Worm (Caenorhabditis elegans): Measurements from ENCODE around the gene F44B9.8.

Gene F44B9.8

DNA sequence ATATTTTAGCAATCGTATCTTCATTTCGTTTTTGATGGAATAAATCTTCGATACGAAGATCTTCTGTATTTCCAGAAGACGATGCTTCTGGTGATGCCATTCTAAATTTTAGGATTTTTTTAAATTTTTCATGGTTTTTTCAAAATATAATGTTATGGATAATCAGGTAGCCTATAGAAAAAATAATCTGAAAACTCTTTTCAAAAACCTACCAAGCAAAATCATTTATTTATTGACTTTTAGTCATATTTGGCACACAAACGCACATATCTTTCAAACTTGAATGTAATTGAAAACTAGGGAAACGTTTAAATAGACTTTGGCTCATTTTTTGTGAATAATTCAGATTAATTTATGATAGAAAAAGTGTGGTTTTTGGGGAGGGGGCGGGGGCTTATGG, 13.0 kb downstream of the F44B9.8 start, which contains the start of gene F44B9.5:
TSS of gene F44B9.5 (minus strand) at position 101 of the 400 bp plus-strand sequence.
- TF ChIP-seq tbx-2 (tag; optimal IDR thresholded peaks at IDR 0.05) (no peak), unc-86 (tag; optimal IDR thresholded peaks at IDR 0.05) (no peak), nhr-19 (GFP tag; conservative IDR thresholded peaks at IDR 0.05) (no peak), lin-15B (tag; optimal IDR thresholded peaks at IDR 0.05) (no peak), nhr-11 (tag; optimal IDR thresholded peaks at IDR 0.05) (no peak), mep-1 (tag; optimal IDR thresholded peaks at IDR 0.05) (no peak), lsy-2 (tag; optimal IDR thresholded peaks at IDR 0.05) (no peak), ama-1 (optimal IDR thresholded peaks at IDR 0.05) (no peak), dpl-1 (GFP tag; optimal IDR thresholded peaks at IDR 0.05) (no peak), nhr-237 (tag; optimal IDR thresholded peaks at IDR 0.05) (no peak), zip-4 (GFP tag; optimal IDR thresholded peaks at IDR 0.05) (no peak), irx-1 (tag; optimal IDR thresholded peaks at IDR 0.05) (no peak), fkh-4 (tag; optimal IDR thresholded peaks at IDR 0.05; ENCODE audit: borderline replicate concordance) (no peak), jun-1 (tag; optimal IDR thresholded peaks at IDR 0.05) (no peak), egl-13 (tag; optimal IDR thresholded peaks at IDR 0.05) (no peak)

ce11 chrIII:8013582-8013981, 15.9 kb downstream of the F44B9.8 start:
- no peak for TF ChIP-seq jun-1 (tag; optimal IDR thresholded peaks at IDR 0.05)
- no peak for TF ChIP-seq nhr-90 (tag; optimal IDR thresholded peaks at IDR 0.05; ENCODE audit: poor library complexity)
- no peak for TF ChIP-seq ceh-8 (GFP tag; optimal IDR thresholded peaks at IDR 0.05)
- no peak for TF ChIP-seq elt-3 (tag; optimal IDR thresholded peaks at IDR 0.05)
- no peak for TF ChIP-seq nhr-85 (tag)
- TF ChIP-seq unc-86 (tag; optimal IDR thresholded peaks at IDR 0.05): no peak
- TF ChIP-seq ces-1 (GFP tag; optimal IDR thresholded peaks at IDR 0.05): no peak

DNA sequence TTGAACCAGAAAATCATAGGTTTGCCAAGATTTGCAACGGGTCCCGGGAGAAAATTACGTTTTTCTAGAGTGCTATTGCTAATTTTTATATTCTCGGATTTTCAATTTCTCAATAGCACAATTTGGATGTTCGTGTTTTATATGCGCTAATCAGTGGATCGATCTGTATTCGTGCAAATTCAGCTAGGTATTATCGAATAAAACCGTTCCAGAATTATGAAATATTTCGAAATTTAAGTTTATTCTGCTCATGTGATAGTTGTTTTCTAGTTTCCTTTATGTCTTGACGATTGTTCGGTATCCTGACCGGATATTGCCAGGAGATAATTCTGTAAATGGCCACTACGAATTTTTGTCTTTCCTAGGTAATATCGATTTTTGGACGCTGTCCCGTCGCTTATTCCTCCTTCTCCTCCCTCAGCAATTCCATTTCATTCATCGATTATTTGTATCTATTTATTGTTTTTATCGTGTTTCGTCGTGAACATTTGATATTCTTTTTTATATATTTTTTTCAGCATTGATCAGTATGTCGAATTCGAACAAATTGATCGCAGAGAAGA, 19.1 kb downstream of the F44B9.8 start, which contains the start of gene cit-1.2:
TSS of gene cit-1.2 (plus strand) at position 513 of the 563 bp plus-strand sequence.
- TF ChIP-seq skn-1 (tag; optimal IDR thresholded peaks at IDR 0.05) (peak; percentile 7), xbp-1 (tag; optimal IDR thresholded peaks at IDR 0.05) (no peak)

ce11 chrIII:8009769-8010168, 19.7 kb downstream of the F44B9.8 start, which contains the start of gene cit-1.1:
TSS of gene cit-1.1 (minus strand) at chrIII:8009821.
- TF ChIP-seq ceh-82 (tag; optimal IDR thresholded peaks at IDR 0.05) (peak in 2 of 3 experiments; percentile 7 to 18), lin-35 (GFP tag; optimal IDR thresholded peaks at IDR 0.05) (peak; percentile 32 to 37), C16A3.4 (tag; optimal IDR thresholded peaks at IDR 0.05) (peak; percentile 37), dpl-1 (GFP tag; optimal IDR thresholded peaks at IDR 0.05) (peak in 2 of 3 experiments; percentile 33 to 49), skn-1 (tag; optimal IDR thresholded peaks at IDR 0.05) (peak; percentile 32), lsy-2 (tag; optimal IDR thresholded peaks at IDR 0.05) (peak; percentile 38 to 66), dsc-1 (tag; optimal IDR thresholded peaks at IDR 0.05) (no peak), swsn-7 (tag; optimal IDR thresholded peaks at IDR 0.05) (no peak), efl-1 (optimal IDR thresholded peaks at IDR 0.05) (peak; percentile 37 to 52), efl-1 (GFP tag; optimal IDR thresholded peaks at IDR 0.05 in 1 of 2) (peak in 1 of 2 experiments; percentile 44), lin-15B (tag; optimal IDR thresholded peaks at IDR 0.05) (peak; percentile 38), nhr-85 (tag) (peak; percentile 32), pax-3 (tag; optimal IDR thresholded peaks at IDR 0.05) (no peak), hpl-2 (GFP tag; optimal IDR thresholded peaks at IDR 0.05) (no peak), elt-2 (tag; optimal IDR thresholded peaks at IDR 0.05) (no peak)

DNA sequence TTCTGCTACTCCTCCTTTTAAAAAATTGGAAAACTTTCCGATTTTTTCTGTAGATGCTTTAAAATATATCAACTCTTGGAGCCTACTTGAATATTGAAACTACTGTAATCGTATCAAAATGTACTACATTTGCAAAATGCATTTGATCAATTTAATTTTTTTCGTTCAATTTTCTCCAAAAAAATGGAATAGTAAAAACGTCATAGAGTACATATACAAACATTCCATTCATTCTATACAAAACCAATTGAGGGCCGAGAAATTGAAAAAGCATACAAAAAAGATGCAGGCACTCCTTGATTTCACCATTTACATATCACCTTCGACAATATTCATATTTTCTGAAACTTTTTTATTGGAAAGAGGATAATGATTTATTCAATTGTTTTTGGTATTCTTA, 25.4 kb downstream of the F44B9.8 start, which contains the start of gene C06G4.6:
TSS of gene C06G4.6 (plus strand) at position 301 of the 400 bp plus-strand sequence.
- no peak for TF ChIP-seq fos-1 (tag; optimal IDR thresholded peaks at IDR 0.05)
- TF ChIP-seq lin-15B (tag; optimal IDR thresholded peaks at IDR 0.05): no peak
- TF ChIP-seq ces-1 (GFP tag; optimal IDR thresholded peaks at IDR 0.05): no peak
- TF ChIP-seq ceh-82 (tag; optimal IDR thresholded peaks at IDR 0.05): no peak
- no peak for TF ChIP-seq unc-130 (tag; optimal IDR thresholded peaks at IDR 0.05)
- TF ChIP-seq efl-3 (GFP tag; optimal IDR thresholded peaks at IDR 0.05): no peak
- no peak for TF ChIP-seq nhr-19 (GFP tag; conservative IDR thresholded peaks at IDR 0.05)
- no peak for TF ChIP-seq pag-3 (tag; optimal IDR thresholded peaks at IDR 0.05; ENCODE audit: borderline replicate concordance, insufficient read depth)
- TF ChIP-seq unc-62 (GFP tag; optimal IDR thresholded peaks at IDR 0.05): no peak
- TF ChIP-seq nhr-12 (tag; optimal IDR thresholded peaks at IDR 0.05): no peak
- TF ChIP-seq elt-3 (tag; optimal IDR thresholded peaks at IDR 0.05): no peak
